Worm (Caenorhabditis elegans) whole organism, L4/young adult: Measurements from ENCODE around the gene abcf-3.

Source experiments
- W03F9.2 ChIP-seq: fragments of 150-350 bp; optimal IDR thresholded peaks from 2 replicates; lab custom pipeline; 2014; ENCODE audit warnings: missing biosample characterization, missing genetic modification characterization
- him-1 ChIP-seq: sonication (generic microtip); optimal IDR thresholded peaks from 2 replicates; lab custom pipeline; 2016; ENCODE audit warnings: missing genotype, missing genetic modification reagents, missing genetic modification characterization, missing compliant biosample characterization

ce11 chrIII:6178586-6178985 is 5.4 kb downstream of the abcf-3 start, which contains the start of gene F42A10.7:
- TF ChIP-seq W03F9.2 (no peak), him-1 (tag; lab: Kevin White, UChicago) (no peak)
